Fruit fly (Drosophila melanogaster) whole organism, embryonic: ENCODE results near the gene RpL35.
A peak's percentile ranks its signal among the peaks of the same experiment; 100 is the strongest.

ENCODE experiments used
- Aef1 ChIP-seq: fragments of 200-800 bp; sonication (Bioruptor generic); IDR thresholded peaks from 3 replicates; pipeline ENCODE4 v1.3.6; 2022; ENCODE audit warnings: missing biosample characterization, missing genetic modification characterization
- B-H2 ChIP-seq: fragments of 200-800 bp; sonication (Bioruptor generic); optimal IDR thresholded peaks from 2 replicates; lab custom pipeline; 2018; ENCODE audit warnings: missing biosample characterization, mild to moderate bottlenecking, missing genetic modification characterization
- CG11093 ChIP-seq: fragments of 200-800 bp; sonication (Bioruptor generic); IDR thresholded peaks from 3 replicates; pipeline ENCODE4 v1.3.6; 2022; ENCODE audit warnings: missing biosample characterization, missing genetic modification characterization
- CG11456 ChIP-seq: fragments of 200-800 bp; sonication (Bioruptor generic); IDR thresholded peaks from 3 replicates; pipeline ENCODE4 v1.3.6; 2022; ENCODE audit warnings: missing biosample characterization, missing genetic modification characterization
- CG11560 ChIP-seq: fragments of 200-800 bp; sonication (Bioruptor generic); IDR thresholded peaks from 3 replicates; pipeline ENCODE4 v1.3.6; 2022; ENCODE audit warnings: missing biosample characterization, missing genetic modification characterization
- CG13296 ChIP-seq: fragments of 200-800 bp; sonication (Bioruptor generic); optimal IDR thresholded peaks from 3 replicates; lab custom pipeline; 2018; ENCODE audit warnings: missing biosample characterization, mild to moderate bottlenecking, missing genetic modification characterization
- CG14014 ChIP-seq: fragments of 200-800 bp; sonication (Bioruptor generic); IDR thresholded peaks from 2 replicates; pipeline ENCODE4 v1.3.6; 2022; ENCODE audit warnings: missing biosample characterization, missing genetic modification characterization
- CG17802 ChIP-seq: fragments of 200-800 bp; sonication (Bioruptor generic); optimal IDR thresholded peaks from 2 replicates; lab custom pipeline; 2018; ENCODE audit warnings: missing biosample characterization, mild to moderate bottlenecking, missing genetic modification characterization, moderate library complexity
- CG31365 ChIP-seq: fragments of 200-800 bp; sonication (Bioruptor generic); optimal IDR thresholded peaks from 2 replicates; lab custom pipeline; 2018; ENCODE audit warnings: missing biosample characterization, mild to moderate bottlenecking, missing genetic modification characterization
- CG3281 ChIP-seq: fragments of 200-800 bp; sonication (Bioruptor generic); optimal IDR thresholded peaks from 3 replicates; lab custom pipeline; 2017; ENCODE audit warnings: missing biosample characterization, mild to moderate bottlenecking, missing genetic modification characterization
- CG33213 ChIP-seq: fragments of 200-800 bp; sonication (Bioruptor generic); optimal IDR thresholded peaks from 3 replicates; lab custom pipeline; 2016; ENCODE audit warnings: missing biosample characterization, missing genetic modification characterization
- CG34376 ChIP-seq: fragments of 200-800 bp; sonication (Bioruptor generic); optimal IDR thresholded peaks from 2 replicates; lab custom pipeline; 2018; ENCODE audit warnings: missing biosample characterization, mild to moderate bottlenecking, missing genetic modification characterization
- CG3847 ChIP-seq: fragments of 200-800 bp; sonication (Bioruptor generic); IDR thresholded peaks from 2 replicates; pipeline ENCODE4 v1.3.6; 2022; ENCODE audit warnings: missing biosample characterization, missing genetic modification characterization
- CG4328 ChIP-seq: fragments of 200-800 bp; sonication (Bioruptor generic); optimal IDR thresholded peaks from 3 replicates; lab custom pipeline; 2017; ENCODE audit warnings: missing biosample characterization, missing genetic modification reagents, missing genetic modification characterization
- CG5180 ChIP-seq: fragments of 200-800 bp; sonication (Bioruptor generic); optimal IDR thresholded peaks from 3 replicates; lab custom pipeline; 2017; ENCODE audit warnings: missing biosample characterization, missing genetic modification characterization, mild to moderate bottlenecking, moderate library complexity, missing genetic modification reagents
- CG6813 ChIP-seq: fragments of 200-800 bp; sonication (Bioruptor generic); optimal IDR thresholded peaks from 2 replicates; lab custom pipeline; 2017; ENCODE audit warnings: missing biosample characterization, missing genetic modification characterization, mild to moderate bottlenecking, moderate library complexity, missing genetic modification reagents
- CG6854 ChIP-seq: fragments of 200-800 bp; sonication (Bioruptor generic); optimal IDR thresholded peaks from 3 replicates; lab custom pipeline; 2017; ENCODE audit warnings: missing biosample characterization, mild to moderate bottlenecking, missing genetic modification characterization
- CG7987 ChIP-seq: fragments of 200-800 bp; sonication (Bioruptor generic); optimal IDR thresholded peaks from 2 replicates; lab custom pipeline; 2018; ENCODE audit warnings: missing biosample characterization, mild to moderate bottlenecking, missing genetic modification characterization, moderate library complexity
- CG8359 ChIP-seq: fragments of 200-800 bp; sonication (Bioruptor generic); optimal IDR thresholded peaks from 2 replicates; lab custom pipeline; 2017; ENCODE audit warnings: missing biosample characterization, mild to moderate bottlenecking, missing genetic modification characterization, borderline replicate concordance
- CG9215 ChIP-seq: fragments of 200-800 bp; sonication (Bioruptor generic); IDR thresholded peaks from 2 replicates; pipeline ENCODE4 v1.3.6; 2022; ENCODE audit warnings: missing biosample characterization, missing genetic modification characterization
- CG9817 ChIP-seq: fragments of 200-800 bp; sonication (Bioruptor generic); optimal IDR thresholded peaks from 2 replicates; lab custom pipeline; 2018; ENCODE audit warnings: missing biosample characterization, mild to moderate bottlenecking, missing genetic modification characterization, moderate library complexity
- CG9932 ChIP-seq: fragments of 200-800 bp; sonication (Bioruptor generic); IDR thresholded peaks from 2 replicates; pipeline ENCODE4 v1.3.6; 2022; ENCODE audit warnings: missing biosample characterization, missing genetic modification characterization
- Camta ChIP-seq: fragments of 200-800 bp; sonication (Bioruptor generic); optimal IDR thresholded peaks from 2 replicates; lab custom pipeline; 2016; ENCODE audit warnings: missing biosample characterization, missing genetic modification characterization
- Chrac-16 ChIP-seq: fragments of 200-800 bp; sonication (Bioruptor generic); optimal IDR thresholded peaks from 3 replicates; lab custom pipeline; 2016; ENCODE audit warnings: missing biosample characterization, missing genetic modification characterization
- Dfd ChIP-seq, 2 experiments: fragments of >200 bp; optimal IDR thresholded peaks; 2 replicates each; lab custom pipeline; 2017; ENCODE audit warnings: missing biosample characterization in 2 of 2, missing genetic modification characterization in 2 of 2
- Fer2 ChIP-seq: fragments of 200-800 bp; sonication (Bioruptor generic); optimal IDR thresholded peaks from 2 replicates; lab custom pipeline; 2018; ENCODE audit warnings: missing biosample characterization, mild to moderate bottlenecking, missing genetic modification characterization, moderate library complexity
- HLHmδ ChIP-seq: fragments of 200-800 bp; sonication (Bioruptor generic); optimal IDR thresholded peaks from 2 replicates; lab custom pipeline; 2018; ENCODE audit warnings: missing biosample characterization, mild to moderate bottlenecking, missing genetic modification characterization, moderate library complexity
- HmgZ ChIP-seq: fragments of 200-800 bp; sonication (Bioruptor generic); optimal IDR thresholded peaks from 2 replicates; lab custom pipeline; 2018; ENCODE audit warnings: missing biosample characterization, mild to moderate bottlenecking, missing genetic modification characterization
- Hr39 ChIP-seq: fragments of >200 bp; optimal IDR thresholded peaks from 2 replicates; lab custom pipeline; 2017
- MTF-1 ChIP-seq: fragments of 200-800 bp; sonication (Bioruptor generic); optimal IDR thresholded peaks from 2 replicates; lab custom pipeline; 2018; ENCODE audit warnings: missing biosample characterization, mild to moderate bottlenecking, missing genetic modification characterization, borderline replicate concordance
- Myb ChIP-seq: fragments of 200-800 bp; sonication (Bioruptor generic); optimal IDR thresholded peaks from 2 replicates; lab custom pipeline; 2016; ENCODE audit warnings: missing biosample characterization, missing genetic modification characterization
- NC2α ChIP-seq: fragments of 200-800 bp; sonication (Bioruptor generic); optimal IDR thresholded peaks from 2 replicates; lab custom pipeline; 2016; ENCODE audit warnings: missing biosample characterization, missing genetic modification characterization
- Spps ChIP-seq: fragments of 200-800 bp; sonication (Bioruptor generic); optimal IDR thresholded peaks from 2 replicates; lab custom pipeline; 2018; ENCODE audit warnings: missing biosample characterization, mild to moderate bottlenecking, missing genetic modification characterization
- Tbp ChIP-seq: fragments of >200 bp; optimal IDR thresholded peaks from 2 replicates; lab custom pipeline; 2018; ENCODE audit warnings: missing biosample characterization, missing genetic modification characterization
- aop ChIP-seq: fragments of 200-800 bp; sonication (Bioruptor generic); IDR thresholded peaks from 2 replicates; pipeline ENCODE4 v1.3.6; 2022; ENCODE audit warnings: missing biosample characterization, missing genetic modification characterization
- ara ChIP-seq: fragments of 200-800 bp; sonication (Bioruptor generic); IDR thresholded peaks from 2 replicates; pipeline ENCODE4 v1.3.6; 2022; ENCODE audit warnings: missing biosample characterization, missing genetic modification characterization
- caup ChIP-seq: fragments of 200-800 bp; sonication (Bioruptor generic); optimal IDR thresholded peaks from 3 replicates; lab custom pipeline; 2017; ENCODE audit warnings: missing biosample characterization, mild to moderate bottlenecking, missing genetic modification characterization, moderate library complexity; ENCODE audit not compliant: severe bottlenecking
- cg ChIP-seq: fragments of 200-800 bp; sonication (Bioruptor generic); optimal IDR thresholded peaks from 3 replicates; lab custom pipeline; 2019; ENCODE audit warnings: missing biosample characterization, mild to moderate bottlenecking, missing genetic modification characterization, moderate library complexity
- exex ChIP-seq: fragments of 200-800 bp; sonication (Bioruptor generic); optimal IDR thresholded peaks from 4 replicates; lab custom pipeline; 2018; ENCODE audit warnings: missing biosample characterization, mild to moderate bottlenecking, missing genetic modification characterization, moderate library complexity
- fd64A ChIP-seq: fragments of 200-800 bp; sonication (Bioruptor generic); optimal IDR thresholded peaks from 3 replicates; lab custom pipeline; 2018; ENCODE audit warnings: missing biosample characterization, mild to moderate bottlenecking, missing genetic modification characterization
- ftz-f1 ChIP-seq: fragments of 200-800 bp; sonication (Bioruptor generic); optimal IDR thresholded peaks from 2 replicates; lab custom pipeline; 2016; ENCODE audit warnings: missing biosample characterization, missing genetic modification characterization
- gt ChIP-seq: fragments of 200-800 bp; sonication (Bioruptor generic); IDR thresholded peaks from 2 replicates; pipeline ENCODE4 v1.3.6; 2022; ENCODE audit warnings: missing biosample characterization, missing genetic modification characterization
- hth ChIP-seq: fragments of >200 bp; optimal IDR thresholded peaks from 2 replicates; lab custom pipeline; 2017; ENCODE audit warnings: inconsistent platforms
- jigr1 ChIP-seq: fragments of 200-800 bp; sonication (Bioruptor generic); IDR thresholded peaks from 3 replicates; pipeline ENCODE4 v1.3.6; 2022; ENCODE audit warnings: missing biosample characterization, missing genetic modification characterization
- kni ChIP-seq: fragments of 200-800 bp; sonication (Bioruptor generic); optimal IDR thresholded peaks from 3 replicates; lab custom pipeline; 2017; ENCODE audit warnings: mild to moderate bottlenecking, missing biosample characterization, missing genetic modification reagents, missing genetic modification characterization
- mam ChIP-seq: fragments of 200-800 bp; sonication (Bioruptor generic); optimal IDR thresholded peaks from 3 replicates; lab custom pipeline; 2016; ENCODE audit warnings: missing biosample characterization, missing genetic modification characterization
- onecut ChIP-seq: fragments of 200-800 bp; sonication (Bioruptor generic); IDR thresholded peaks from 2 replicates; pipeline ENCODE4 v1.3.6; 2022; ENCODE audit warnings: missing biosample characterization, missing genetic modification characterization
- seq ChIP-seq: fragments of 200-800 bp; sonication (Bioruptor generic); IDR thresholded peaks from 2 replicates; pipeline ENCODE4 v1.3.6; 2022; ENCODE audit warnings: missing biosample characterization, missing genetic modification characterization
- tup ChIP-seq: fragments of 200-800 bp; sonication (Bioruptor generic); optimal IDR thresholded peaks from 2 replicates; lab custom pipeline; 2016; ENCODE audit warnings: missing biosample characterization, mild to moderate bottlenecking, missing genetic modification characterization, moderate library complexity
- wdn ChIP-seq: fragments of 200-800 bp; sonication (Bioruptor generic); IDR thresholded peaks from 2 replicates; pipeline ENCODE4 v1.3.6; 2022; ENCODE audit warnings: missing biosample characterization, missing genetic modification characterization
- zen2 ChIP-seq: fragments of 200-800 bp; sonication (Bioruptor generic); IDR thresholded peaks from 3 replicates; pipeline ENCODE4 v1.3.6; 2022; ENCODE audit warnings: missing biosample characterization, missing genetic modification characterization; ENCODE audit not compliant: partially characterized antibody
- zfh1 ChIP-seq: fragments of 200-800 bp; sonication (Bioruptor generic); IDR thresholded peaks from 3 replicates; pipeline ENCODE4 v1.3.6; 2022; ENCODE audit warnings: missing biosample characterization, missing genetic modification characterization

The RpL35 gene

dm6 chrX:5664222-5664621 is 8.0 kb upstream of the RpL35 start:
- peak; percentile 34; the same call in 1 of the 2 replicates for TF ChIP-seq onecut (GFP tag; lab: Robert Waterston, UW)
- peak; percentile 13 for TF ChIP-seq kni (GFP tag; lab: Kevin White, UChicago)
- TF ChIP-seq CG14014 (GFP tag; lab: Robert Waterston, UW): peak; percentile 10; the same call in 1 of the 2 replicates
- no peak for TF ChIP-seq Spps (tag; lab: Kevin White, UChicago)
- peak; percentile 62 for TF ChIP-seq CG4328 (GFP tag; lab: Kevin White, UChicago)
- TF ChIP-seq NC2α: no peak
- no peak for TF ChIP-seq CG17802 (tag; lab: Kevin White, UChicago)
- peak; percentile 1 for TF ChIP-seq fd64A (GFP tag; lab: Kevin White, UChicago)
- TF ChIP-seq CG6813 (GFP tag; lab: Kevin White, UChicago): peak; percentile 69
- TF ChIP-seq CG9932 (GFP tag; lab: Robert Waterston, UW): no peak
- TF ChIP-seq CG11093 (GFP tag; lab: Robert Waterston, UW): no peak
- no peak for TF ChIP-seq gt (GFP tag; lab: Robert Waterston, UW)
- no peak for TF ChIP-seq mam (GFP tag; lab: Kevin White, UChicago)
- no peak for TF ChIP-seq wdn (GFP tag; lab: Robert Waterston, UW)
- TF ChIP-seq aop: no peak
- TF ChIP-seq cg (GFP tag; lab: Kevin White, UChicago): peak; percentile 21
- no peak for TF ChIP-seq Dfd (GFP tag; optimal IDR thresholded peaks at IDR 0.05; lab: Kevin White, UChicago)
- no peak for TF ChIP-seq Myb
- no peak for TF ChIP-seq CG33213 (GFP tag; lab: Kevin White, UChicago)
- TF ChIP-seq zfh1: no peak
- peak; percentile 68 for TF ChIP-seq caup (GFP tag; lab: Kevin White, UChicago)
- TF ChIP-seq CG3281 (GFP tag; lab: Kevin White, UChicago): peak; percentile 64
- TF ChIP-seq CG11560 (tag; lab: Robert Waterston, UW): no peak
- peak; percentile 50 for TF ChIP-seq CG31365 (tag; lab: Kevin White, UChicago)
- no peak for TF ChIP-seq Fer2 (tag; lab: Kevin White, UChicago)
- TF ChIP-seq ara (GFP tag; lab: Robert Waterston, UW): no peak
- TF ChIP-seq MTF-1: peak; percentile 46
- TF ChIP-seq jigr1 (GFP tag; lab: Robert Waterston, UW): no peak
- TF ChIP-seq Aef1 (GFP tag; lab: Robert Waterston, UW): no peak
- no peak for TF ChIP-seq Camta (GFP tag; lab: Kevin White, UChicago)
- TF ChIP-seq seq (GFP tag; lab: Robert Waterston, UW): peak; percentile 61; the same call in 1 of the 2 replicates
- peak; percentile 87 for TF ChIP-seq CG34376 (GFP tag; lab: Kevin White, UChicago)
- no peak for TF ChIP-seq HmgZ
- TF ChIP-seq exex (tag; lab: Kevin White, UChicago): no peak
- TF ChIP-seq CG9817: no peak
- no peak for TF ChIP-seq tup
- peak; percentile 28 for TF ChIP-seq B-H2 (GFP tag; lab: Kevin White, UChicago)
- TF ChIP-seq hth (lab: Kevin White, UChicago): no peak
- no peak for TF ChIP-seq Hr39
- TF ChIP-seq Tbp (GFP tag; lab: Kevin White, UChicago): no peak
- no peak for TF ChIP-seq CG9215 (GFP tag; lab: Robert Waterston, UW)
- TF ChIP-seq CG7987 (GFP tag; lab: Kevin White, UChicago): peak; percentile 48
- no peak for TF ChIP-seq HLHmδ (GFP tag; lab: Kevin White, UChicago)
- no peak for TF ChIP-seq Chrac-16 (GFP tag; lab: Kevin White, UChicago)
- TF ChIP-seq CG11456: 0 out of 3 replicates have a peak, but pooled peaks have one; percentile 8
- no peak for TF ChIP-seq CG3847 (GFP tag; lab: Robert Waterston, UW)
- no peak for TF ChIP-seq CG8359
- no peak for TF ChIP-seq ftz-f1 (GFP tag; lab: Kevin White, UChicago)
- TF ChIP-seq CG13296 (GFP tag; lab: Kevin White, UChicago): peak; percentile 74
- peak; percentile 26 for TF ChIP-seq CG5180 (GFP tag; lab: Kevin White, UChicago)
- TF ChIP-seq CG6854 (GFP tag; lab: Kevin White, UChicago): peak; percentile 56
- no peak for TF ChIP-seq zen2
